Fruit fly (Drosophila melanogaster) whole organism, embryonic: ENCODE data around the gene mwh.

Source experiments
- Atf6 ChIP-seq: fragments of 200-800 bp; sonication (Bioruptor generic); IDR thresholded peaks from 2 replicates; pipeline ENCODE4 v1.3.6; 2022; ENCODE audit warnings: missing biosample characterization, missing genetic modification characterization
- C15 ChIP-seq: fragments of 200-800 bp; sonication (Bioruptor generic); IDR thresholded peaks from 3 replicates; pipeline ENCODE4 v1.3.6; 2022; ENCODE audit warnings: missing biosample characterization, missing genetic modification characterization
- CG10147 ChIP-seq: fragments of 200-800 bp; sonication (Bioruptor generic); optimal IDR thresholded peaks from 2 replicates; lab custom pipeline; 2019; ENCODE audit warnings: missing biosample characterization, mild to moderate bottlenecking, missing genetic modification characterization, moderate library complexity
- CG1024 ChIP-seq: fragments of 200-800 bp; sonication (Bioruptor generic); IDR thresholded peaks from 2 replicates; pipeline ENCODE4 v1.3.6; 2022; ENCODE audit warnings: missing biosample characterization, missing genetic modification characterization
- CG10274 ChIP-seq: fragments of 200-800 bp; sonication (Bioruptor generic); optimal IDR thresholded peaks from 3 replicates; lab custom pipeline; 2017; ENCODE audit warnings: missing biosample characterization, mild to moderate bottlenecking, missing genetic modification characterization
- CG10565 ChIP-seq: fragments of 200-800 bp; sonication (Bioruptor generic); optimal IDR thresholded peaks from 3 replicates; lab custom pipeline; 2016; ENCODE audit warnings: missing biosample characterization, mild to moderate bottlenecking, missing genetic modification characterization
- CG11696 ChIP-seq: fragments of 200-800 bp; sonication (Bioruptor generic); IDR thresholded peaks from 2 replicates; pipeline ENCODE4 v1.3.6; 2022; ENCODE audit warnings: missing biosample characterization, missing genetic modification characterization
- CG12744 ChIP-seq: fragments of 200-800 bp; sonication (Bioruptor generic); optimal IDR thresholded peaks from 2 replicates; lab custom pipeline; 2016; ENCODE audit warnings: missing biosample characterization, missing genetic modification characterization
- CG14441 ChIP-seq: fragments of 200-800 bp; sonication (Bioruptor generic); IDR thresholded peaks from 2 replicates; pipeline ENCODE4 v1.3.6; 2022; ENCODE audit warnings: missing biosample characterization, missing genetic modification characterization
- CG15601 ChIP-seq: fragments of 200-800 bp; sonication (Bioruptor generic); optimal IDR thresholded peaks from 3 replicates; lab custom pipeline; 2019; ENCODE audit warnings: missing biosample characterization, mild to moderate bottlenecking, missing genetic modification characterization, moderate library complexity
- CG17912 ChIP-seq: fragments of 200-800 bp; sonication (Bioruptor generic); optimal IDR thresholded peaks from 2 replicates; lab custom pipeline; 2018; ENCODE audit warnings: missing biosample characterization, mild to moderate bottlenecking, missing genetic modification characterization
- CG2120 ChIP-seq: fragments of 200-800 bp; sonication (Bioruptor generic); optimal IDR thresholded peaks from 3 replicates; lab custom pipeline; 2016; ENCODE audit warnings: missing biosample characterization, missing genetic modification characterization
- CG31388 ChIP-seq: fragments of 200-800 bp; sonication (Bioruptor generic); optimal IDR thresholded peaks from 2 replicates; lab custom pipeline; 2016; ENCODE audit warnings: missing biosample characterization, missing genetic modification characterization
- CG32532 ChIP-seq: fragments of 200-800 bp; sonication (Bioruptor generic); IDR thresholded peaks from 2 replicates; pipeline ENCODE4 v1.3.6; 2022; ENCODE audit warnings: missing biosample characterization, missing genetic modification characterization
- CG32767 ChIP-seq: fragments of 200-800 bp; sonication (Bioruptor generic); IDR thresholded peaks from 2 replicates; pipeline ENCODE4 v1.3.6; 2022; ENCODE audit warnings: missing biosample characterization, missing genetic modification characterization
- CG34376 ChIP-seq: fragments of 200-800 bp; sonication (Bioruptor generic); optimal IDR thresholded peaks from 2 replicates; lab custom pipeline; 2018; ENCODE audit warnings: missing biosample characterization, mild to moderate bottlenecking, missing genetic modification characterization
- CG3847 ChIP-seq: fragments of 200-800 bp; sonication (Bioruptor generic); IDR thresholded peaks from 2 replicates; pipeline ENCODE4 v1.3.6; 2022; ENCODE audit warnings: missing biosample characterization, missing genetic modification characterization
- CG5245 ChIP-seq: fragments of 200-800 bp; sonication (Bioruptor generic); optimal IDR thresholded peaks from 3 replicates; lab custom pipeline; 2016; ENCODE audit warnings: missing biosample characterization, missing genetic modification characterization
- CG6175 ChIP-seq: fragments of 200-800 bp; sonication (Bioruptor generic); IDR thresholded peaks from 3 replicates; pipeline ENCODE4 v1.3.6; 2022; ENCODE audit warnings: missing biosample characterization, missing genetic modification characterization
- CG7271 ChIP-seq: fragments of 200-800 bp; sonication (Bioruptor generic); optimal IDR thresholded peaks from 2 replicates; lab custom pipeline; 2018; ENCODE audit warnings: missing biosample characterization, mild to moderate bottlenecking, missing genetic modification characterization, moderate library complexity
- CG7372 ChIP-seq: fragments of 200-800 bp; sonication (Bioruptor generic); IDR thresholded peaks from 2 replicates; pipeline ENCODE4 v1.3.6; 2022; ENCODE audit warnings: missing biosample characterization, missing genetic modification characterization
- CG7745 ChIP-seq: fragments of 200-800 bp; sonication (Bioruptor generic); optimal IDR thresholded peaks from 2 replicates; lab custom pipeline; 2018; ENCODE audit warnings: missing biosample characterization, mild to moderate bottlenecking, missing genetic modification characterization, moderate library complexity
- CG7839 ChIP-seq: fragments of 200-800 bp; sonication (Bioruptor generic); optimal IDR thresholded peaks from 3 replicates; lab custom pipeline; 2018; ENCODE audit warnings: missing biosample characterization, mild to moderate bottlenecking, missing genetic modification characterization, moderate library complexity
- CG8388 ChIP-seq: fragments of 200-800 bp; sonication (Bioruptor generic); optimal IDR thresholded peaks from 2 replicates; lab custom pipeline; 2019; ENCODE audit warnings: missing biosample characterization, mild to moderate bottlenecking, missing genetic modification characterization, moderate library complexity
- CG9437 ChIP-seq: fragments of 200-800 bp; sonication (Bioruptor generic); optimal IDR thresholded peaks from 2 replicates; lab custom pipeline; 2018; ENCODE audit warnings: missing biosample characterization, mild to moderate bottlenecking, missing genetic modification characterization
- Dip3 ChIP-seq: fragments of 200-800 bp; sonication (Bioruptor generic); optimal IDR thresholded peaks from 3 replicates; lab custom pipeline; 2016; ENCODE audit warnings: missing biosample characterization, missing genetic modification characterization
- E2f2 ChIP-seq: fragments of 200-800 bp; sonication (Bioruptor generic); IDR thresholded peaks from 2 replicates; pipeline ENCODE4 v1.3.6; 2022; ENCODE audit warnings: missing biosample characterization, missing genetic modification characterization
- Fer1 ChIP-seq: fragments of 200-800 bp; sonication (Bioruptor generic); optimal IDR thresholded peaks from 2 replicates; lab custom pipeline; 2017; ENCODE audit warnings: missing biosample characterization, mild to moderate bottlenecking, missing genetic modification characterization
- Gug ChIP-seq: fragments of 200-800 bp; sonication (Bioruptor generic); IDR thresholded peaks from 4 replicates; pipeline ENCODE4 v1.3.6; 2022; ENCODE audit warnings: missing biosample characterization, missing genetic modification characterization
- Hmr ChIP-seq: fragments of 200-800 bp; sonication (Bioruptor generic); optimal IDR thresholded peaks from 3 replicates; lab custom pipeline; 2017; ENCODE audit warnings: mild to moderate bottlenecking, missing biosample characterization, missing genetic modification reagents, missing genetic modification characterization
- Hmx ChIP-seq: fragments of 200-800 bp; sonication (Bioruptor generic); optimal IDR thresholded peaks from 2 replicates; lab custom pipeline; 2016; ENCODE audit warnings: missing biosample characterization, missing genetic modification characterization
- Med ChIP-seq: fragments of 200-800 bp; sonication (Bioruptor generic); peaks from one replicate; lab custom pipeline; 2016; ENCODE audit warnings: missing biosample characterization, missing genetic modification characterization, mild to moderate bottlenecking, inconsistent platforms, moderate library complexity
- Meics ChIP-seq: fragments of 200-800 bp; sonication (Bioruptor generic); optimal IDR thresholded peaks from 2 replicates; lab custom pipeline; 2017; ENCODE audit warnings: missing biosample characterization, mild to moderate bottlenecking, missing genetic modification characterization
- NFAT ChIP-seq: fragments of 200-800 bp; sonication (Bioruptor generic); IDR thresholded peaks from 2 replicates; pipeline ENCODE4 v1.3.6; 2022; ENCODE audit warnings: missing biosample characterization, missing genetic modification characterization
- Nf-YC ChIP-seq: fragments of 200-800 bp; optimal IDR thresholded peaks from 3 replicates; lab custom pipeline; 2019; ENCODE audit warnings: missing biosample characterization, mild to moderate bottlenecking, missing genetic modification characterization, moderate library complexity
- Ptx1 ChIP-seq: fragments of 200-800 bp; sonication (Bioruptor generic); IDR thresholded peaks from 2 replicates; pipeline ENCODE4 v1.3.6; 2022; ENCODE audit warnings: missing biosample characterization, missing genetic modification characterization
- Side ChIP-seq: fragments of 200-800 bp; sonication (Bioruptor generic); optimal IDR thresholded peaks from 2 replicates; lab custom pipeline; 2016; ENCODE audit warnings: missing biosample characterization, missing genetic modification characterization
- az2 ChIP-seq: fragments of 200-800 bp; sonication (Bioruptor generic); optimal IDR thresholded peaks from 3 replicates; lab custom pipeline; 2016; ENCODE audit warnings: missing biosample characterization, missing genetic modification characterization
- cas ChIP-seq: fragments of 200-800 bp; sonication (Bioruptor generic); IDR thresholded peaks from 2 replicates; pipeline ENCODE4 v1.3.6; 2022; ENCODE audit warnings: missing biosample characterization, missing genetic modification characterization
- chinmo ChIP-seq: fragments of 200-800 bp; sonication (Bioruptor generic); IDR thresholded peaks from 4 replicates; pipeline ENCODE4 v1.3.6; 2022; ENCODE audit warnings: missing biosample characterization, missing genetic modification characterization; ENCODE audit not compliant: partially characterized antibody
- ind ChIP-seq: fragments of 200-800 bp; sonication (Bioruptor generic); optimal IDR thresholded peaks from 3 replicates; lab custom pipeline; 2016; ENCODE audit warnings: missing biosample characterization, missing genetic modification characterization
- lola ChIP-seq, 3 experiments: fragments of >200 bp in 2 of 3; fragments of 200-800 bp in 1 of 3; sonication (Bioruptor generic) in 1 of 3; optimal IDR thresholded peaks; 2 replicates each; lab custom pipeline; 2017 to 2019; ENCODE audit warnings: missing biosample characterization in 3 of 3, missing genetic modification characterization in 3 of 3, mild to moderate bottlenecking in 1 of 3, moderate library complexity in 1 of 3
- pan ChIP-seq, 4 experiments: fragments of >200 bp in 3 of 4; fragments of 200-800 bp in 1 of 4; sonication (Bioruptor generic) in 1 of 4; optimal IDR thresholded peaks in 3 of 4; IDR thresholded peaks in 1 of 4; 2 replicates each; pipeline versions ENCODE4 v1.3.6 to Lab custom; 2017 to 2022; ENCODE audit warnings: missing biosample characterization in 2 of 4, missing genetic modification characterization in 2 of 4, mixed read lengths in 1 of 4
- run ChIP-seq: fragments of 200-800 bp; sonication (Bioruptor generic); optimal IDR thresholded peaks from 3 replicates; lab custom pipeline; 2018; ENCODE audit warnings: missing biosample characterization, mild to moderate bottlenecking, missing genetic modification characterization
- unc-4 ChIP-seq: fragments of 200-800 bp; sonication (Bioruptor generic); IDR thresholded peaks from 2 replicates; pipeline ENCODE4 v1.3.6; 2022; ENCODE audit warnings: missing biosample characterization, missing genetic modification characterization; ENCODE audit not compliant: partially characterized antibody
- yki ChIP-seq: fragments of >200 bp; optimal IDR thresholded peaks from 3 replicates; lab custom pipeline; 2018

The mwh gene

DNA sequence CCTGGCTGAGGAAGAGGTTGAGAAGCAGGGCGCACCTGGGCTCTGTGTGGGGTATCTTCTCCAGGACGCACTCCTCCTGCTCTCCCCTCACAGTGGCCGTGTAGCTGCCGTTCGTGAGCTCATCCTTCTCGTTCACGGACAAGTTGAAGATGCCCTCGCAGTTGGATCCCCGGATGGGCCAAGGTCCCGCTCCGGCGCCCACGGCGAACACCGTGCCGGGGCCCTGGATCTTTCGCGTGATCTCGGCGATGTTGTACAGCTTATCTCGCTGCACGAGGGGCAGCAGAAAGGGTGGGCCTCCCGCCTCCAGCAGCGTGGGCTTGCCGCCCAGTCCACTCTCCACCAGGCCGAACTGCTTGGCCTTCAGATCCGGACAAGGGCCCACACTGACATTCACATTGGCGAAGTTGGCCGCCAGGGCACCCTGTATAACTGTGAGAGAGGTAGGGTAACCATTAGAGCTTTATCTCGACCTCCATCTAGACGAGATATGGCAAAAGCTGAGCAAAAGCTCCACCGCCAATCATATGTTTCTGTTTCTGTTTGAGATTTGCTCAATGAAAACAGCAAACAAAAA lies 3.4 kb downstream of the mwh start (continued):
- TF ChIP-seq pan (optimal IDR thresholded peaks at IDR 0.05; lab: Kevin White, UChicago) (no peak), pan (GFP tag; optimal IDR thresholded peaks at IDR 0.05 in 1 of 2, IDR thresholded peaks at IDR 0.05 in 1 of 2) (peak in 1 of 2 experiments; percentile 8), CG15601 (tag; lab: Kevin White, UChicago) (no peak), CG32532 (GFP tag; lab: Robert Waterston, UW) (peak; percentile 62), lola (GFP tag; optimal IDR thresholded peaks at IDR 0.05; lab: Kevin White, UChicago) (no peak), CG34376 (GFP tag; lab: Kevin White, UChicago) (no peak), Med (GFP tag; lab: Kevin White, UChicago) (peak; percentile 59), Meics (GFP tag; lab: Kevin White, UChicago) (peak; percentile 12), chinmo (GFP tag; lab: Robert Waterston, UW) (peak; percentile 35; the same call in 1 of the 4 replicates), E2f2 (peak; percentile 16; the same call in 1 of the 2 replicates), CG2120 (peak; percentile 29), Atf6 (GFP tag; lab: Robert Waterston, UW) (peak; percentile 48; the same call in 1 of the 2 replicates), Ptx1 (peak; percentile 7; the same call in 1 of the 2 replicates), Nf-YC (tag; lab: Kevin White, UChicago) (no peak), ind (GFP tag; lab: Kevin White, UChicago) (no peak)
- TF ChIP-seq, all 482 proteins: peak for 31

DNA sequence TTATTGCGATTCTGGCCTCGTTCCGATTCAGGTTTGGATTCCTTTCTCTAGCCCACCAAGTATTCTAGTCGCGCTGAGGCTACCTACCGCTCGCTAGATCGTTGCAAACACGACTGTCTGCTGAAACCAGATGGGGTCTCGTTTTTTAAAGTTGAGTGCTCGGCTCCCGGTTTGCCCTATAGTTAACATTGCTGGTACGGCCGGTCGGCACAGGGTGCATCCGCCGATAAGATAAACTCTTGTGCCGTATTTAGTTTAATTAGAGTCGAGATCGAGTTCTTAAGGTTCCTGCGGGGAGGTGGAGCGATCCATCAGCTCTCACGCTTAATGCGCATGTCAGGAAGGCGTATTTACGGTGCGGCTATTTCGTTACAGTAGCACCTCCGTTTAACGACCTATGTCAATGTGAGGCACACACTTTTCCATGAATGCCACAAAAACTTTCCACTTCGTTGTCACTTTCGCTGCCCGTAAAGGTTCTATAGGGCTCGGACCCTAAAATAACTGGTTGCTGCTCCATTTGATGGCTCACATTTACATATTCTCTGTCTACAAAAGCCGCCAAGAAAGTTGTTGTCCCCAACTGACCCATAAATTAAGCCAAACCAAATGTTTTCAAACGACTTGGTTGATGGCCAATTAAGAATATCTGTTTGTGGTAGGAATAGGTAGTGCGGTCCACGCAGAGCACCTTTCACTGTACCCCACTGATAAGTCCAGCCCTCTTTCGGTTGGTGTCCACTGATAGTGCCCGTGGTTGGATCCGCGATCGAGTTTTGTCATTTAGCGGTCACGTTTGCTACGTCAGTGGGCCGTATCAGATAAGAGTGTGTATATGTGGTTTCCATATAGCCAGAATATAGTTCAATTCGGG lies 4.3 kb downstream of the mwh start, which contains the start of gene CG9119:
TSS of gene CG9119 (minus strand) at position 122 of the 874 bp plus-strand sequence.
- TF ChIP-seq run (tag; lab: Kevin White, UChicago) (peak; percentile 69), CG7839 (peak; percentile 77), CG7271 (tag; lab: Kevin White, UChicago) (no peak), az2 (peak; percentile 42), unc-4 (GFP tag; lab: Robert Waterston, UW) (no peak), CG3847 (GFP tag; lab: Robert Waterston, UW) (peak; percentile 52; the same call in 1 of the 2 replicates), CG8388 (GFP tag; lab: Kevin White, UChicago) (peak; percentile 44), CG5245 (GFP tag; lab: Kevin White, UChicago) (peak; percentile 33), CG11696 (GFP tag; lab: Robert Waterston, UW) (no peak), CG7745 (tag; lab: Kevin White, UChicago) (peak; percentile 11), CG32767 (GFP tag; lab: Robert Waterston, UW) (peak; percentile 45; the same call in 1 of the 2 replicates), Gug (GFP tag; lab: Robert Waterston, UW) (peak; percentile 63), C15 (GFP tag; lab: Robert Waterston, UW) (no peak), CG31388 (GFP tag; lab: Kevin White, UChicago) (no peak), CG7372 (GFP tag; lab: Robert Waterston, UW) (0 out of 2 replicates have a peak, but pooled peaks have one; percentile 26), Side (GFP tag; lab: Kevin White, UChicago) (peak; percentile 68), CG1024 (GFP tag; lab: Robert Waterston, UW) (no peak), CG10274 (peak; percentile 55), NFAT (GFP tag; lab: Robert Waterston, UW) (no peak), Dip3 (GFP tag; lab: Kevin White, UChicago) (peak; percentile 80), CG17912 (GFP tag; lab: Kevin White, UChicago) (no peak), Fer1 (peak; percentile 76), CG6175 (GFP tag; lab: Robert Waterston, UW) (no peak), yki (lab: Kevin White, UChicago) (no peak), CG10147 (peak; percentile 68), cas (GFP tag; lab: Robert Waterston, UW) (0 out of 2 replicates have a peak, but pooled peaks have one; percentile 12), CG9437 (peak; percentile 69), CG12744 (peak; percentile 23), Hmr (GFP tag; lab: Kevin White, UChicago) (peak; percentile 78), CG34376 (GFP tag; lab: Kevin White, UChicago) (peak; percentile 67), Hmx (GFP tag; lab: Kevin White, UChicago) (peak; percentile 15), CG14441 (GFP tag; lab: Robert Waterston, UW) (peak; percentile 51), CG10565 (no peak)
